Fruit fly (Drosophila melanogaster) whole organism, embryonic: ENCODE measurements around the gene ab.

ENCODE experiments used
- CG11398 ChIP-seq: fragments of 200-800 bp; sonication (Bioruptor generic); optimal IDR thresholded peaks from 2 replicates; lab custom pipeline; 2016; ENCODE audit warnings: missing biosample characterization, missing genetic modification characterization
- CG12071 ChIP-seq: fragments of 200-800 bp; sonication (Bioruptor generic); optimal IDR thresholded peaks from 3 replicates; lab custom pipeline; 2018; ENCODE audit warnings: missing biosample characterization, mild to moderate bottlenecking, missing genetic modification characterization
- CG12942 ChIP-seq: fragments of 200-800 bp; sonication (Bioruptor generic); optimal IDR thresholded peaks from 3 replicates; lab custom pipeline; 2016; ENCODE audit warnings: missing biosample characterization, missing genetic modification characterization
- CG13424 ChIP-seq: fragments of 200-800 bp; sonication (Bioruptor generic); optimal IDR thresholded peaks from 2 replicates; lab custom pipeline; 2019; ENCODE audit warnings: missing biosample characterization, mild to moderate bottlenecking, missing genetic modification characterization, moderate library complexity
- CG13624 ChIP-seq: fragments of 200-800 bp; sonication (Bioruptor generic); optimal IDR thresholded peaks from 2 replicates; lab custom pipeline; 2016; ENCODE audit warnings: missing biosample characterization, missing genetic modification characterization
- CG14050 ChIP-seq: fragments of 200-800 bp; sonication (Bioruptor generic); IDR thresholded peaks from 3 replicates; pipeline ENCODE4 v1.3.6; 2022; ENCODE audit warnings: missing biosample characterization, missing genetic modification characterization
- CG14441 ChIP-seq: fragments of 200-800 bp; sonication (Bioruptor generic); IDR thresholded peaks from 2 replicates; pipeline ENCODE4 v1.3.6; 2022; ENCODE audit warnings: missing biosample characterization, missing genetic modification characterization
- CG18599 ChIP-seq: fragments of 200-800 bp; sonication (Bioruptor generic); optimal IDR thresholded peaks from 3 replicates; lab custom pipeline; 2017; ENCODE audit warnings: missing biosample characterization, missing genetic modification characterization, mild to moderate bottlenecking, moderate library complexity, missing genetic modification reagents
- CG2712 ChIP-seq: fragments of 200-800 bp; optimal IDR thresholded peaks from 3 replicates; lab custom pipeline; 2019; ENCODE audit warnings: missing biosample characterization, mild to moderate bottlenecking, missing genetic modification characterization, moderate library complexity
- CG30020 ChIP-seq: fragments of 200-800 bp; optimal IDR thresholded peaks from 2 replicates; lab custom pipeline; 2019; ENCODE audit warnings: missing biosample characterization, mild to moderate bottlenecking, missing genetic modification characterization, moderate library complexity
- CG31224 ChIP-seq: fragments of 200-800 bp; sonication (Bioruptor generic); IDR thresholded peaks from 2 replicates; pipeline ENCODE4 v1.3.6; 2022; ENCODE audit warnings: missing biosample characterization, missing genetic modification characterization
- CG31388 ChIP-seq: fragments of 200-800 bp; sonication (Bioruptor generic); optimal IDR thresholded peaks from 2 replicates; lab custom pipeline; 2016; ENCODE audit warnings: missing biosample characterization, missing genetic modification characterization
- CG32767 ChIP-seq: fragments of 200-800 bp; sonication (Bioruptor generic); IDR thresholded peaks from 2 replicates; pipeline ENCODE4 v1.3.6; 2022; ENCODE audit warnings: missing biosample characterization, missing genetic modification characterization
- CG34224 ChIP-seq: fragments of 200-800 bp; sonication (Bioruptor generic); IDR thresholded peaks from 3 replicates; pipeline ENCODE4 v1.3.6; 2022; ENCODE audit warnings: missing biosample characterization, missing genetic modification characterization; ENCODE audit not compliant: partially characterized antibody
- CG4328 ChIP-seq: fragments of 200-800 bp; sonication (Bioruptor generic); optimal IDR thresholded peaks from 3 replicates; lab custom pipeline; 2017; ENCODE audit warnings: missing biosample characterization, missing genetic modification reagents, missing genetic modification characterization
- CG6175 ChIP-seq: fragments of 200-800 bp; sonication (Bioruptor generic); IDR thresholded peaks from 3 replicates; pipeline ENCODE4 v1.3.6; 2022; ENCODE audit warnings: missing biosample characterization, missing genetic modification characterization
- CG6689 ChIP-seq: fragments of 200-800 bp; sonication (Bioruptor generic); IDR thresholded peaks from 2 replicates; pipeline ENCODE4 v1.3.6; 2022; ENCODE audit warnings: missing biosample characterization, missing genetic modification characterization
- CG7556 ChIP-seq: fragments of 200-800 bp; sonication (Bioruptor generic); optimal IDR thresholded peaks from 2 replicates; lab custom pipeline; 2017; ENCODE audit warnings: missing biosample characterization, mild to moderate bottlenecking, missing genetic modification characterization
- CG7786 ChIP-seq: fragments of 200-800 bp; sonication (Bioruptor generic); optimal IDR thresholded peaks from 2 replicates; lab custom pipeline; 2016; ENCODE audit warnings: missing biosample characterization, missing genetic modification characterization
- Camta ChIP-seq: fragments of 200-800 bp; sonication (Bioruptor generic); optimal IDR thresholded peaks from 2 replicates; lab custom pipeline; 2016; ENCODE audit warnings: missing biosample characterization, missing genetic modification characterization
- D ChIP-seq, 2 experiments: fragments of 200-800 bp in 1 of 2; fragments of >200 bp in 1 of 2; sonication (Bioruptor generic) in 1 of 2; optimal IDR thresholded peaks; 2 replicates in 1 of 2; 3 replicates in 1 of 2; lab custom pipeline; 2017; ENCODE audit warnings: mild to moderate bottlenecking in 1 of 2, missing biosample characterization in 1 of 2, missing genetic modification characterization in 1 of 2, missing genetic modification reagents in 1 of 2
- Dad ChIP-seq: fragments of 200-800 bp; sonication (Bioruptor generic); optimal IDR thresholded peaks from 3 replicates; lab custom pipeline; 2016; ENCODE audit warnings: missing biosample characterization, missing genetic modification characterization
- Ets65A ChIP-seq: fragments of 200-800 bp; sonication (Bioruptor generic); peaks from one replicate; lab custom pipeline; 2016; ENCODE audit warnings: missing biosample characterization, missing genetic modification characterization
- Meics ChIP-seq: fragments of 200-800 bp; sonication (Bioruptor generic); optimal IDR thresholded peaks from 2 replicates; lab custom pipeline; 2017; ENCODE audit warnings: missing biosample characterization, mild to moderate bottlenecking, missing genetic modification characterization
- Myb ChIP-seq: fragments of 200-800 bp; sonication (Bioruptor generic); optimal IDR thresholded peaks from 2 replicates; lab custom pipeline; 2016; ENCODE audit warnings: missing biosample characterization, missing genetic modification characterization
- NfI ChIP-seq: fragments of 200-800 bp; sonication (Bioruptor generic); optimal IDR thresholded peaks from 3 replicates; lab custom pipeline; 2018; ENCODE audit warnings: missing biosample characterization, mild to moderate bottlenecking, missing genetic modification characterization, moderate library complexity
- Optix ChIP-seq: fragments of 200-800 bp; sonication (Bioruptor generic); IDR thresholded peaks from 3 replicates; pipeline ENCODE4 v1.3.6; 2022; ENCODE audit warnings: missing biosample characterization, missing genetic modification characterization
- Ptx1 ChIP-seq: fragments of 200-800 bp; sonication (Bioruptor generic); IDR thresholded peaks from 2 replicates; pipeline ENCODE4 v1.3.6; 2022; ENCODE audit warnings: missing biosample characterization, missing genetic modification characterization
- Rfx ChIP-seq: fragments of 200-800 bp; sonication (Bioruptor generic); IDR thresholded peaks from 2 replicates; pipeline ENCODE4 v1.3.6; 2022; ENCODE audit warnings: missing biosample characterization, missing genetic modification characterization
- ac ChIP-seq: fragments of 200-800 bp; sonication (Bioruptor generic); optimal IDR thresholded peaks from 3 replicates; lab custom pipeline; 2017; ENCODE audit warnings: missing biosample characterization, mild to moderate bottlenecking, missing genetic modification characterization
- ash1 ChIP-seq: fragments of 200-800 bp; sonication (Bioruptor generic); optimal IDR thresholded peaks from 2 replicates; lab custom pipeline; 2018; ENCODE audit warnings: missing biosample characterization, mild to moderate bottlenecking, missing genetic modification characterization
- bcd ChIP-seq: fragments of 200-800 bp; sonication (Bioruptor generic); optimal IDR thresholded peaks from 2 replicates; lab custom pipeline; 2017; ENCODE audit warnings: missing biosample characterization, mild to moderate bottlenecking, missing genetic modification characterization
- dimm ChIP-seq: fragments of 200-800 bp; sonication (Bioruptor generic); IDR thresholded peaks from 2 replicates; pipeline ENCODE4 v1.3.6; 2022; ENCODE audit warnings: missing biosample characterization, missing genetic modification characterization
- dysf ChIP-seq: fragments of 200-800 bp; sonication (Bioruptor generic); IDR thresholded peaks from 3 replicates; pipeline ENCODE4 v1.3.6; 2022; ENCODE audit warnings: missing biosample characterization, missing genetic modification characterization
- eve ChIP-seq, 2 experiments: fragments of >200 bp; optimal IDR thresholded peaks; 2 replicates each; lab custom pipeline; 2017; ENCODE audit warnings: missing biosample characterization in 2 of 2, missing genetic modification characterization in 2 of 2
- gce ChIP-seq: fragments of 200-800 bp; sonication (Bioruptor generic); IDR thresholded peaks from 3 replicates; pipeline ENCODE4 v1.3.6; 2022; ENCODE audit warnings: missing biosample characterization, missing genetic modification characterization
- gcm ChIP-seq: fragments of 200-800 bp; sonication (Bioruptor generic); optimal IDR thresholded peaks from 2 replicates; lab custom pipeline; 2019; ENCODE audit warnings: missing biosample characterization, mild to moderate bottlenecking, missing genetic modification characterization, moderate library complexity
- gro ChIP-seq: fragments of 200-800 bp; sonication (Bioruptor generic); optimal IDR thresholded peaks from 2 replicates; lab custom pipeline; 2016; ENCODE audit warnings: missing biosample characterization, missing genetic modification characterization
- gsb ChIP-seq: fragments of 200-800 bp; sonication (Bioruptor generic); IDR thresholded peaks from 2 replicates; pipeline ENCODE4 v1.3.6; 2022; ENCODE audit warnings: missing biosample characterization, missing genetic modification characterization
- lmd ChIP-seq: fragments of 200-800 bp; sonication (Bioruptor generic); IDR thresholded peaks from 2 replicates; pipeline ENCODE4 v1.3.6; 2022; ENCODE audit warnings: missing biosample characterization, missing genetic modification characterization
- org-1 ChIP-seq: fragments of 200-800 bp; sonication (Bioruptor generic); optimal IDR thresholded peaks from 2 replicates; lab custom pipeline; 2017; ENCODE audit warnings: missing biosample characterization, missing genetic modification characterization
- pan ChIP-seq, 4 experiments: fragments of >200 bp in 3 of 4; fragments of 200-800 bp in 1 of 4; sonication (Bioruptor generic) in 1 of 4; optimal IDR thresholded peaks in 3 of 4; IDR thresholded peaks in 1 of 4; 2 replicates each; pipeline versions ENCODE4 v1.3.6 to Lab custom; 2017 to 2022; ENCODE audit warnings: missing biosample characterization in 2 of 4, missing genetic modification characterization in 2 of 4, mixed read lengths in 1 of 4
- peb ChIP-seq: fragments of 200-800 bp; sonication (Bioruptor generic); IDR thresholded peaks from 2 replicates; pipeline ENCODE4 v1.3.6; 2022; ENCODE audit warnings: missing biosample characterization, missing genetic modification characterization
- pita ChIP-seq: fragments of 200-800 bp; sonication (Bioruptor generic); optimal IDR thresholded peaks from 2 replicates; lab custom pipeline; 2017; ENCODE audit warnings: missing biosample characterization, mild to moderate bottlenecking, missing genetic modification characterization
- prd ChIP-seq, 3 experiments: fragments of >200 bp in 2 of 3; fragments of 200-800 bp in 1 of 3; sonication (Bioruptor generic) in 1 of 3; optimal IDR thresholded peaks in 2 of 3; IDR thresholded peaks in 1 of 3; 2 replicates in 2 of 3; 3 replicates in 1 of 3; pipeline versions ENCODE4 v1.3.6 to Lab custom; 2017 to 2022; ENCODE audit warnings: missing biosample characterization in 1 of 3, missing genetic modification characterization in 1 of 3
- slp2 ChIP-seq: fragments of 200-800 bp; sonication (Bioruptor generic); optimal IDR thresholded peaks from 2 replicates; lab custom pipeline; 2016; ENCODE audit warnings: missing biosample characterization, missing genetic modification characterization
- tgo ChIP-seq: fragments of 200-800 bp; sonication (Bioruptor generic); IDR thresholded peaks from 3 replicates; pipeline ENCODE4 v1.3.6; 2022; ENCODE audit warnings: missing biosample characterization, missing genetic modification characterization
- ttk ChIP-seq: fragments of 200-800 bp; sonication (Bioruptor generic); IDR thresholded peaks from 2 replicates; pipeline ENCODE4 v2.1.2; 2022; ENCODE audit warnings: missing biosample characterization, missing genetic modification characterization
- usp ChIP-seq: fragments of >200 bp; optimal IDR thresholded peaks from 2 replicates; lab custom pipeline; 2017; ENCODE audit warnings: missing biosample characterization, missing genetic modification characterization
- vnd ChIP-seq: fragments of 200-800 bp; sonication (Bioruptor generic); IDR thresholded peaks from 3 replicates; pipeline ENCODE4 v1.3.6; 2022; ENCODE audit warnings: missing biosample characterization, missing genetic modification characterization; ENCODE audit not compliant: partially characterized antibody
- wek ChIP-seq: fragments of 200-800 bp; sonication (Bioruptor generic); optimal IDR thresholded peaks from 3 replicates; lab custom pipeline; 2018; ENCODE audit warnings: missing biosample characterization, mild to moderate bottlenecking, missing genetic modification characterization, moderate library complexity

ab gene

dm6 chr2L:11169904-11170303 is 40.6 kb upstream of the ab start (continued):
- TF ChIP-seq eve (GFP tag; optimal IDR thresholded peaks at IDR 0.05; lab: Kevin White, UChicago) (no peak), CG13624 (GFP tag; lab: Kevin White, UChicago) (no peak), peb (no peak), CG31388 (GFP tag; lab: Kevin White, UChicago) (no peak), lmd (GFP tag; lab: Robert Waterston, UW) (peak; percentile 13; the same call in 1 of the 2 replicates), prd (optimal IDR thresholded peaks at IDR 0.05; lab: Kevin White, UChicago) (no peak), prd (GFP tag; IDR thresholded peaks at IDR 0.05; lab: Robert Waterston, UW) (peak; percentile 47; the same call in 2 of the 3 replicates), CG31224 (GFP tag; lab: Robert Waterston, UW) (no peak), tgo (0 out of 3 replicates have a peak, but pooled peaks have one; percentile 15), gro (no peak), pan (optimal IDR thresholded peaks at IDR 0.05; lab: Kevin White, UChicago) (no peak), pan (GFP tag; optimal IDR thresholded peaks at IDR 0.05 in 1 of 2, IDR thresholded peaks at IDR 0.05 in 1 of 2) (no peak), CG14050 (no peak), Ptx1 (peak; percentile 20; the same call in 1 of the 2 replicates), CG4328 (GFP tag; lab: Kevin White, UChicago) (no peak), Meics (GFP tag; lab: Kevin White, UChicago) (no peak), CG14441 (peak; percentile 48; the same call in 1 of the 2 replicates), D (optimal IDR thresholded peaks at IDR 0.05; lab: Kevin White, UChicago) (no peak), D (GFP tag; optimal IDR thresholded peaks at IDR 0.05; lab: Kevin White, UChicago) (no peak), wek (no peak), dimm (no peak), dysf (GFP tag; lab: Robert Waterston, UW) (peak; percentile 64; the same call in 1 of the 3 replicates), CG18599 (GFP tag; lab: Kevin White, UChicago) (no peak), CG6175 (no peak), Dad (GFP tag; lab: Kevin White, UChicago) (no peak), Optix (GFP tag; lab: Robert Waterston, UW) (no peak), vnd (GFP tag; lab: Robert Waterston, UW) (no peak), gce (GFP tag; lab: Robert Waterston, UW) (no peak), CG12071 (no peak), Myb (GFP tag; lab: Kevin White, UChicago) (no peak), ash1 (no peak), CG12942 (no peak), CG30020 (tag; lab: Kevin White, UChicago) (no peak), Camta (GFP tag; lab: Kevin White, UChicago) (no peak), CG7556 (GFP tag; lab: Kevin White, UChicago) (peak; percentile 3), CG6689 (no peak), CG2712 (tag; lab: Kevin White, UChicago) (no peak), org-1 (GFP tag; lab: Kevin White, UChicago) (no peak), gcm (GFP tag; lab: Kevin White, UChicago) (no peak), Ets65A (GFP tag; lab: Kevin White, UChicago) (peak; percentile 18), Rfx (GFP tag; lab: Robert Waterston, UW) (peak; percentile 31; the same call in 1 of the 2 replicates), NfI (GFP tag; lab: Kevin White, UChicago) (no peak), pita (GFP tag; lab: Kevin White, UChicago) (no peak), CG32767 (GFP tag; lab: Robert Waterston, UW) (no peak), slp2 (no peak), ttk (GFP tag; lab: Robert Waterston, UW) (no peak), CG11398 (GFP tag; lab: Kevin White, UChicago) (no peak), CG13424 (tag; lab: Kevin White, UChicago) (peak; percentile 24), CG34224 (no peak), CG7786 (GFP tag; lab: Kevin White, UChicago) (no peak), ac (GFP tag; lab: Kevin White, UChicago) (no peak), bcd (peak; percentile 6), usp (GFP tag; lab: Kevin White, UChicago) (no peak), gsb (GFP tag; lab: Robert Waterston, UW) (peak; percentile 27; the same call in 1 of the 2 replicates)
